Fruit fly (Drosophila melanogaster): ENCODE data around the gene CG13912.

The CG13912 gene

DNA sequence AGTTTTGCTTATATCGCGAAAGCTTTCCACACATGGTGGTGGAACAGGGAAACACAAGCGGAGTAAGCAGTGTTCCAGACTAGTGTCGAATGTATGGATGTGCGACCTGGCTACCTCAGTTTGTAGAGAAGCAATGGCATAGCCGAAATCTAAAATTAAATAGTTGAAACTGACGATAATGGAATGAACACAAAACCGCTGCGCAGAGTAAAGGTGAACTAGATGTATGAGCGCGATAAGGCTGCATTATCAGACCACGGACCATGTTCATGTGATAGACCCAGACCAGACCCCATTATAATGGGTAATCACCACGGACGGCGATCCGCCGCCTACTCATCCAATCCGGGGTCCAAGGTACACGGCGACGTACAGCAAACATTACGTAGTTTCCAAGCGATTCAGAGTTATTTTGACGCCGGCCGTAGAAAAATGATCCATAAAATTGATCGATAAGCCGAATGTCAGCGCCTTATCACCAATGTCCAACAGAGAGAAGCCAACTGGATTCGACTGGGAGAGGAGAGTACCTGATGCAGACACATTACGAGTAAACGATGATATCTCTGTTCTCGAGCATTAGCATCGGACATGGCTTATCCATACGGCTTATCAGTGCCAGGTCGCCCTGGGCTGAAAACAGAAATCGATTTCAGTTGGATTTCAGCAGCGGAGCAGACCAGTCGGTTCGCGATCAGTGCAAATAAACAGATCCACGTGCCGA lies at the start of gene CG13912:
CG13912 (plus strand) TSS at position 653 of the 724 bp plus-strand sequence.
- peak; percentile 78 for TF ChIP-seq noc (tag; optimal IDR thresholded peaks at IDR 0.05)

DNA sequence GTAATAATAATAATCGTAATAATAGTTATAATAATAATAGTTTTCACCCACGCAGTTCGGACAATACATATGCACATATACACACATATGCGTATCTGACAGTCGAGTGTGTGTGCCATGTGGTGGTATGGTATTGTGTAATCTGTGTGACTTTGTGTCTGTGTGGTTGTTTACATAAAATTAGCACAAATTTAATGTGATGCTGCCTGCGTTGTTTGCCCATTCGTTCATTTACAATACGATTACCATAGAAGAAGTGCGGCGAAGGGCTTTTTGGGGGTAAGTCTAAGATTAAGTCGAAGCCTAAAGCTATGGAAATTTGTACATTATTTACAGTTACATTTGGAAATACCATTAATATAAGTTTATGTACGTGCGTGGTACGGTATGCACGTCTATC lies 48.8 kb upstream of the CG13912 start:
- no peak for TF ChIP-seq noc (tag; optimal IDR thresholded peaks at IDR 0.05)

DNA sequence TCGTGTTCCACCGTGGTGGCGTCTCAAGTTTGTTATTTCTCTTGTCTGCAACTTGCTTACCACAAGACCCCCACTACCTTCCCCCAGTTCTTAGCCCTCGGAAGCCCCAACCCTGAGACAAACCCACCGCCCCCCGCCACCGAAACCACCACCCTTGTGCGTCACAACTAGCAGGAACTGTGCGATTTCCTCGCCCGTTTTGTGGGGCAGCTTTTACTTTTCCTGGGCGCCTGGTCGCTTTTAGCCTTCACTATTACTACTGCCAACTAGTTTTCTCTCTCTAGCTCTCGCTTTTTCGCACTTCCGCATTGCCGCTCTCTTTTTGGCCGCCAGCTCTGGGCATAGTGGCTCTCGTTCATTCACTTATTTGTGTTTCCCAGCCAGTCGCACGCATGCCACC lies 42.9 kb upstream of the CG13912 start:
- TF ChIP-seq noc (tag; optimal IDR thresholded peaks at IDR 0.05), result no peak

DNA sequence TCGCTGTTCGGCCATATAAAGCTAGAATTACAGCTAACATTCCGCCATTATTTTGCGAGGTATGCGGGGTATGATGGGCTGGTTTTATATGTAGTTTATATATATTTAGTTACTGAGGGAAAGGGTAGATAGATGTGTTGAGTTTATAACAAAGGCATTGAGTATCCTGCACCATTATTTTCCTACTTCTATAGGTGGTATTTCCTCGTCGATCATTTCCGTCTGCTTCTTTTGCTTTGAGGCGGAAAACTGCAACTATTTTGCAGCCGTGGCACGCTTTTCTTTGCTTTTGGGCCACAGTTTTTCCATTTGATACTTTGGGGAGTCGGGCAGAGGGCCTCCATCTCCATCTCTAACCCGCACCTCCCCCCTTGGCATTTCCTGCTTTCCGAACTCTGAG lies 40.2 kb upstream of the CG13912 start:
- TF ChIP-seq noc (tag; optimal IDR thresholded peaks at IDR 0.05), result no peak

DNA sequence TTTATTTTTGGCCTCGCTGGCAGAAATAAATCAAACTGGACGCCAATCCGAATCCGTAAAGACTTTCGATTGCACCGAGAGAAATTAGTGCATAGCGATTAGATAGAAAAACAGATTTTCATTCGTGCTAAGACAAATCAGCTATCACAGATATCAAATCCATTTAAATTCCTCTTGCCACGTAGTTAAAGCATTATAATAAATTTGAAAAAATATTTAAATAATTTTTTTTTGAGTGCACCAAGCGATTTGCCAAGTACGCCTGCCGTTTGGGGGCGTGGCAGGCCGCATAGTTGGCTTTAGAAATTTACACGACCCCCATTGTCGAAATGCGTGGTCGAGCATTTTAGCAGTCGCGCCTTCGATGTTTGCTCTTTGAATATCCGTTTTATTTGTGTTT lies 37.7 kb upstream of the CG13912 start:
- peak; percentile 51 for TF ChIP-seq noc (tag; optimal IDR thresholded peaks at IDR 0.05)

DNA sequence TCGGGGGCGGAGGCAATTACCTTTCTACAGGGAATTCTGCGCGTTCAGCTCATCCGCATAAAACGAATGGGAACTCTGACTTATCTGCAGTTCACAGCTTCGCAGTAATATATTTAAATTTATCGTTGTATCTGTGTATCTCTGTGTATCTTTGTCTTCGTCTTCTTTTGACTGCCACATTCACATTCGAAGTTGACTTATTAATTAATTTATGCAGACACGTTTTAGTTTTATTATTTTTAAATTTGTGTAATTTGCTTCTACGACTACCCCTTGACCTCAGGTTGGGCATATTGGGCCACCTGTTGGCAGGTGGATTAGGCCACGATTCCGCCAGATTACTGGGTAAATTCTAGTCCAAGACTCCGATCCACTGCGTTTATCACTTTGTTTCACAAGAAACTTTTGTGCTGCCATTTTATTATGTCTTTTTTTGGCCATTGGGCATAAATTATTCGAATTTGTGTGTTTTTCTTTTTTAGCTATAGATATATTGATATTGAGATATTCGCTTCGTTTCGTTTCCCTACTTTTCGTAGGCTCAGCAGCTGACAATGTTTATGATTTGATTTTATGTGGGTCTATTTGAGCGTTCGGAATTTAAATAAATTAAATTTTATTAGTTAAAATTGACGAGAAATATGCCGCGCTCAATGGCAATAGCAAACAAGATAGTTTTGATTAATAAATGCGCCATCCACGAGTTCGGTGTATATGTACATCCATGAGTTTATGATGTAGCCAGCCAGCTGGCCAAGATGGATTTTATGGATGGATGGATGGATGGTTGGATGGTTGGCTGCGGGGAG lies 36.6 kb upstream of the CG13912 start:
- peak; percentile 22 for TF ChIP-seq noc (tag; optimal IDR thresholded peaks at IDR 0.05)

DNA sequence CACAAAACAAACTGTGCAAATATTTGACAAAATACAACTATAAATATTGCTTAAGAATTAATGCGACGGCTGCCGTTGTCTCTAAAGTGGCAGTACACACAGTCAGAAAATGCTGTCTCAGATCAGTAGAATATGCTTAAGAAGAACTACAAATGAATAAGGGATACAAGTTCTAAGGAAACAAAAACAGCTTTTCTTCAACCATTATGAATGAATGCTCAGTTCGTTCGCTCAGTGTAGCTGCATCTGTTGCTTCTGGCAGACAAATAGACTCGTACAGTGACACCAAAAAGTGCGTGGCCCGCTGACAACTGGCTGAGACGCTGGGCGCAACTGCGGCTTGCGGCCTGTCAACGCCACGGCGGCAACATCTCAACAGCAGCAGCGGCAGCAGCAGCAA lies 23.6 kb upstream of the CG13912 start:
- no peak for TF ChIP-seq noc (tag; optimal IDR thresholded peaks at IDR 0.05)

DNA sequence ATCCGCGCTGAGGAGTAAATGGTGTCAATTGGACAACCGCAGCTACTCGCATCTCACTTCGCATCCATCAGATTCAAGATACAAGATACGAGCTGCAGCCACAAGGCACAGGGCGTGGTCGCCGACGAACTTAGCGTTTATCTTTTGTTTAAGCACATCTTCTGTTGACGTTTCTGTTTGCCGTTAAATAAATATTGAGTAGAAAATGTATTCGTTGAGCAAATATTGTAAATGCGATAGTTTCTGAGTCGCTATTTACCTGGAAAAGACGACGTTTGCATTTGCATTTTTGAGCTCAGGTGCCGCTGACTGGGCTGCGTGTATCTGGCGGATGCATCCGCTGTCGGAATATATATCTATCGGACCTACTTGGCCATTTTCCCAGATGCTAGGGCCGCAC lies 23.1 kb upstream of the CG13912 start:
- TF ChIP-seq noc (tag; optimal IDR thresholded peaks at IDR 0.05), result no peak

DNA sequence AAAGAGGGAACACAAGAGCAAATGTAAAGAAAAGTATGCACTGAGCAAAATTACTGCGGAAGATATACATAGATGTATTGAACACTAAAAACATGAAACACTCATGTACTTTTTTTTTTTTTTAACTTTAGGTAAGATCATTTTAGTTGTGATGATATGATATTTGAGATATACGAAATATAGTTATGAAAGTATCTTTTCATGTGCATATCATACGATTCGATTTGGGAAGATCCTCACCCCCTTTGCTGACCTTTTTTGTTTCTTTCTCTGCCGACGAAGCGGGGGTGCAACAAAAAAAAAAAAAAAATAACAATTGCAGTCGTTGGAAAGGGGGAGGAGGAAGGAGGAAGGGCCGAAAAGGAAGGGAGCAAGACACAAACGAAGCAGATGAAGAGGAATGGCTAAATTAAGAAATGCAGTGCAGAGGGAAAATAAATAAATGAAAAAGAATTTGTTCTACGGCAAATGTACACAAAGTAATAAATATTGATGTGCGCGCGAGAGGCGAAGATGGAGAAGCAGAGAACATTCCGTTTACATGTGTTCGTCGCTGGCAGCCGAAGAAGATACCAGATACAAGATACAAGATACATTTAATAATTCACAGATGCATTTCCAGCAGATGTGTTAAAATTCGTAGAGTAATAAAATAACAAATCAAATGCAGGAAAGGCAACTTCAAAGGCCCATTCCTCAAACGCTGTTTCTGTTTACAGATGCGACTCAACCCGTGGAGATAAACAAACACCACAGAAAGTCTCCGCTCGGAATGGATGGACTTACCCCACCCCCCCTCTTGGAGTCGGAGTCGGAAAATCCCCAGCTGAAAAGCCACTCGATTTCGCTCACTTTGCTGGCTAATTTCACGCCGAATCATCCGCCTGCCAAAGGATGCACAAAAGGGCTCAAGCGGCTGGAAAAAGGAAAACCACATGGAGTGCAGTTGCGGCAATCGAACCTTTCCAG lies 22.2 kb upstream of the CG13912 start:
- TF ChIP-seq noc (tag; optimal IDR thresholded peaks at IDR 0.05), result no peak

DNA sequence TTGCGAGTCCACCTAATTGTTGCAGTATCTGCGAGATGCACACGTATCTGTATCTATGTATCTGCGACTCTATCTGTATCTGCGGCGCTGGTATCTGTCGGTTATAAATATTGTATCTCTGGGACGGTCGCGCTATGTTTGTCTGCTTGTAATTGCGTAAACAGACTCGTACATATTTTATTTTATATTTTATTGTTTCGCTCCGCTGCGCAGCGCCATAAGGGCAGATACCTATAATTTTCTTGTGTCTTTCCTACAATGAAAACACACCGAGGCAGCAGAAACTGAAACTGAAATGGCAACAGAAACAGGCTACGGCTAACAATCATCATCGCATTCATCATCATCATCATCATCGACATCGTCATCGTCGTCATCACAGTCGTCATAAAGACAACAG lies 20.9 kb upstream of the CG13912 start:
- no peak for TF ChIP-seq noc (tag; optimal IDR thresholded peaks at IDR 0.05)

DNA sequence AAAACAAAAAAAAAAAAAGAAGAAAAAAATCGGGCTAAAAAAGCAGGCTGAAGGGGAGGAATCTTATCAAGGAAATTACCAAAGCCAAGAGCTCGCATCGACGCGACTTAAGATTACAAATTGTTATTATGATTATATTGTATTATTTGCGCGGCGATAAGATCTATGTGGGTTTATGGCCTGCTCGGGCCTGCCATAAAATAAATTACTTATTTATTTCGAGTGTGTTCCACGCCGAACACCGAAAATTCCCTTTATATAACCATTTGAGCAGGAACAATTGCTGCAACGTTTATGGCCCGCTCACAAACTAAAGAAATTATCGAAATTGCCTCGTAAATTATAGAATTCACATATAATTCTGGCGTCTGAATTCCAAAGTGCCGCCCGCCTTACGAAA lies 19.8 kb upstream of the CG13912 start:
- peak; percentile 35 for TF ChIP-seq noc (tag; optimal IDR thresholded peaks at IDR 0.05)

DNA sequence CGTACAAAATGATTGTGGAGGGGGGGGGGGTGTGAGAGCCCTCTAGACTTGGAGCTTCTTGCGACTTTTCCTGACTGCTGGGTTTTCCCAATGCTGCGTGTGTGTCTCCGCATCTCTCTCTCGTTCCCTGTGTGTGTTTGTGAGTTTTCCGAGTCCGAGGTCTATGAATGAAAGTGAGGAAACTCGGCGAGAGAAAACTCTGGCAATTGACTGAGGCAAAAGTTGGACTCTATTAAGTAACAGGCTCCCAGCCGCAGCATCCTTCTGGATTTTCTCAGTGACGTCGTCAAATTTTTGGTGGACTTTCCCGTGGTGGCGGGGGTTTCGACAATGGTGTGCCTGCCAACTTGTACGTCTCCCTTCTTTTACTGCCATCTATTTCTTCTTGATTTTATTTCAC lies 18.8 kb upstream of the CG13912 start:
- TF ChIP-seq noc (tag; optimal IDR thresholded peaks at IDR 0.05), result no peak

DNA sequence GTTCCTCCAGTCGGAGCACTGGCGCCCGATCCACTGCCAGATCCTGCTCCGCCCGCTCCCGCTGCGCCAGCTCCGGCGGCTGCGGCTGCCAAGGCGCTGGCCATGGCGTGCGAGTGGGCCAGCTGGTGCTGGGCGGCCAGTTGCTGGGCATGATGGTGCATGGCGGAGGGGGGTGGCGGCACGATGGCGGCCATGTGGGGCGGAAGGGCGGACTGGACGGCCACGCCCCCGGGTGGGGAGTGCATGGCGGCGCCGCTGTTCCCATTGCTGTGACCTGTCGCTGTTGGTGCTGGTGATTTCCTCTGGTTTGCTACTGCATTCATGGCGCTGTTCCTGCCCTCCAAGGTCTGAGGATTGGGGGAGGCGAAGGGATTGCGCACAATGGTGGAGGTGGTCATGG lies 16.5 kb upstream of the CG13912 start:
- no peak for TF ChIP-seq noc (tag; optimal IDR thresholded peaks at IDR 0.05)

DNA sequence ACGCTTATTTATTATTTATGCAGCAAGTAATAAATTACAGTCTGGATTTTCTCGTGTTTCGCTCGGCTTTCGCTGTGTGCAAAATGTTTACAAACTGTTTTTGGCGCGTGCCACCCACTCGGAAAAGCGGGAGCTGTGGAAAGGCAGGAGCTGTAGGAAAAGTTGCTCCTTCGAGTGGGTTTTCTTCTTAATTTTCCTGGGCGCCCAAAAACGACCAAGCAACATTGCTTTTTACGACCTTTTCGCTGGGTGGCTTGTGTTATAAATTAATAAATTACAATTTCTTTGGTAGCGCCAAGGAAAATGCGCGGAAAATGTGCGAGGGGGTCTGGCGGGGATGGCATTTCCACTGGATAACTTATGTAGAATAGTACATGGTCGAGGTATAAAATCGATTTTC lies 12.9 kb upstream of the CG13912 start:
- TF ChIP-seq noc (tag; optimal IDR thresholded peaks at IDR 0.05), result no peak

DNA sequence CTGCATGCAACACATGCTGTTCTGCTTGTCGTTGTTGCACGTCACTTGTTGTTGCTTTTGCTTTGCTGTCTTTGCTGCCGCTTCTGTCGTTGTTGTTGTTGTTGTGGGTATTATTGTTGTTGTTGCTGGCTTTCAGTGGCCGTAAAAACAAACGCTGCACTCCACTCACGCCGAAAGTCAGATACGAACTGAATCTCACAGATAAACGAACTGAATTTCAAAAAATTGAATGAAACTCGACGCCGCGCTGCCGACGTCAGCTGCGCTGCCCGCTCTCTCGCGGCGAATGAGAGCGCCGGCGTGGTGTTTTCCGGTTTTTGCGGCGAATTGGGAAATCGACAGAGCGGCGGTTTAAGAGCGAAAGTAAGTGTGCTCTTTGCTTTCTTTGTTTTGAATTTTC lies 12.3 kb upstream of the CG13912 start, which contains the start of gene bab2:
bab2 (minus strand) TSS at position 192 of the 400 bp plus-strand sequence.
- TF ChIP-seq noc (tag; optimal IDR thresholded peaks at IDR 0.05), result no peak

DNA sequence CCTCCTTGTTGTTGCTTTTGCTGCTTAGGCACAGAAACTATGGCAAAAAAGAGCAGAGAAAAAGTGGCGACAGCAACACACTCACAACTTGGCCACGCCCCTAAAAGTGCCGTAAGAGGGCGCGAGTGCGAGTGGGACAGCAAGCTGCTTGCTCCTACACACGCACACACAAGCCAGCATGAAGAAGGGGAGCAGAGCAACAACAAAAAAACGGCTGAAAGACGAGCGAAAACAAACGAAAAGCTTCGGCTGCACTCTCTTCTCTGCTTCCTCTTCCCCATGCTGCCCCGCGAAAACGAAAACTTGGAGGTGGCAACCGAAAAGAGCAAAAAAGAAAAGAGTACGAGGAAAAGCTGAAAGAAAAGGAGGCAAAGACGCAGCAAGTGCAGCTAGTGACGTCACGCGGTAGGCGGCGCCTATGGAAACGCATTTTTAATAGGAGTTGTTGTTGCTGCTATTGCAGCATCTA lies 11.2 kb upstream of the CG13912 start:
- TF ChIP-seq noc (tag; optimal IDR thresholded peaks at IDR 0.05), result no peak
